Worm (Caenorhabditis elegans): ENCODE results near the gene ints-7.
A peak's percentile ranks its signal among the peaks of the same experiment; 100 is the strongest.

- TF ChIP-seq ceh-16 (tag; optimal IDR thresholded peaks at IDR 0.05) (no peak), snpc-4 (tag; optimal IDR thresholded peaks at IDR 0.05) (no peak), nhr-23 (tag; optimal IDR thresholded peaks at IDR 0.05) (no peak), fos-1 (tag; optimal IDR thresholded peaks at IDR 0.05) (peak; percentile 63), elt-3 (tag; optimal IDR thresholded peaks at IDR 0.05) (no peak), unc-62 (GFP tag; optimal IDR thresholded peaks at IDR 0.05) (no peak), lsy-2 (tag; optimal IDR thresholded peaks at IDR 0.05) (no peak)
These were observed 22.0 kb downstream of the ints-7 start for ce11 chrII:11604613-11605012.

All from whole organism, L2 larva.